Fruit fly (Drosophila melanogaster) whole organism, embryonic: ENCODE measurements around the gene Hsp70Ba.
A peak's percentile ranks its signal among the peaks of the same experiment; 100 is the strongest.

ENCODE experiments used
- Asciz ChIP-seq: fragments of 200-800 bp; sonication (Bioruptor generic); optimal IDR thresholded peaks from 2 replicates; lab custom pipeline; 2017; ENCODE audit warnings: missing biosample characterization, mild to moderate bottlenecking, missing genetic modification characterization, missing genetic modification reagents
- B-H1 ChIP-seq: fragments of 200-800 bp; sonication (Bioruptor generic); IDR thresholded peaks from 3 replicates; pipeline ENCODE4 v1.3.6; 2022; ENCODE audit warnings: missing biosample characterization, missing genetic modification characterization
- BEAF-32 ChIP-seq: fragments of 200-800 bp; sonication (Bioruptor generic); optimal IDR thresholded peaks from 3 replicates; lab custom pipeline; 2017; ENCODE audit warnings: missing biosample characterization, missing genetic modification characterization, mild to moderate bottlenecking, moderate library complexity, missing genetic modification reagents
- CG10267 ChIP-seq: fragments of 200-800 bp; sonication (Bioruptor generic); optimal IDR thresholded peaks from 2 replicates; lab custom pipeline; 2018; ENCODE audit warnings: missing biosample characterization, mild to moderate bottlenecking, missing genetic modification characterization, moderate library complexity
- CG12659 ChIP-seq: fragments of 200-800 bp; sonication (Bioruptor generic); optimal IDR thresholded peaks from 3 replicates; lab custom pipeline; 2017; ENCODE audit warnings: mild to moderate bottlenecking, missing biosample characterization, missing genetic modification reagents, missing genetic modification characterization
- CG13775 ChIP-seq: fragments of 200-800 bp; sonication (Bioruptor generic); optimal IDR thresholded peaks from 3 replicates; lab custom pipeline; 2017; ENCODE audit warnings: missing biosample characterization, mild to moderate bottlenecking, missing genetic modification characterization
- CG14710 ChIP-seq: fragments of 200-800 bp; sonication (Bioruptor generic); optimal IDR thresholded peaks from 3 replicates; lab custom pipeline; 2019; ENCODE audit warnings: missing biosample characterization, mild to moderate bottlenecking, missing genetic modification characterization, moderate library complexity
- CG1603 ChIP-seq: fragments of 200-800 bp; sonication (Bioruptor generic); optimal IDR thresholded peaks from 2 replicates; lab custom pipeline; 2019; ENCODE audit warnings: missing biosample characterization, mild to moderate bottlenecking, missing genetic modification characterization, moderate library complexity
- CG17361 ChIP-seq: fragments of 200-800 bp; sonication (Bioruptor generic); IDR thresholded peaks from 3 replicates; pipeline ENCODE4 v1.3.6; 2022; ENCODE audit warnings: missing biosample characterization, missing genetic modification characterization
- CG17568 ChIP-seq: fragments of 200-800 bp; sonication (Bioruptor generic); optimal IDR thresholded peaks from 2 replicates; lab custom pipeline; 2018; ENCODE audit warnings: missing biosample characterization, mild to moderate bottlenecking, missing genetic modification characterization, moderate library complexity
- CG1832 ChIP-seq: fragments of 200-800 bp; sonication (Bioruptor generic); optimal IDR thresholded peaks from 2 replicates; lab custom pipeline; 2017; ENCODE audit warnings: missing biosample characterization, mild to moderate bottlenecking, missing genetic modification characterization, inconsistent platforms
- CG2120 ChIP-seq: fragments of 200-800 bp; sonication (Bioruptor generic); optimal IDR thresholded peaks from 3 replicates; lab custom pipeline; 2016; ENCODE audit warnings: missing biosample characterization, missing genetic modification characterization
- CG32772 ChIP-seq: fragments of 200-800 bp; sonication (Bioruptor generic); IDR thresholded peaks from 2 replicates; pipeline ENCODE4 v1.3.6; 2022; ENCODE audit warnings: missing biosample characterization, missing genetic modification characterization
- CG4328 ChIP-seq: fragments of 200-800 bp; sonication (Bioruptor generic); optimal IDR thresholded peaks from 3 replicates; lab custom pipeline; 2017; ENCODE audit warnings: missing biosample characterization, missing genetic modification reagents, missing genetic modification characterization
- CG4617 ChIP-seq: fragments of 200-800 bp; sonication (Bioruptor generic); optimal IDR thresholded peaks from 3 replicates; lab custom pipeline; 2016; ENCODE audit warnings: missing biosample characterization, missing genetic modification characterization, borderline replicate concordance
- CG6254 ChIP-seq: fragments of 200-800 bp; sonication (Bioruptor generic); optimal IDR thresholded peaks from 3 replicates; lab custom pipeline; 2017; ENCODE audit warnings: mild to moderate bottlenecking, missing biosample characterization, missing genetic modification reagents, missing genetic modification characterization
- CG8290 ChIP-seq, 3 experiments: fragments of 200-800 bp; sonication (Bioruptor generic); optimal IDR thresholded peaks; 2 replicates each; lab custom pipeline; 2016 to 2019; ENCODE audit warnings: missing biosample characterization in 3 of 3, missing genetic modification characterization in 3 of 3, mild to moderate bottlenecking in 2 of 3, moderate library complexity in 1 of 3
- CG9437 ChIP-seq: fragments of 200-800 bp; sonication (Bioruptor generic); optimal IDR thresholded peaks from 2 replicates; lab custom pipeline; 2018; ENCODE audit warnings: missing biosample characterization, mild to moderate bottlenecking, missing genetic modification characterization
- CG9932 ChIP-seq: fragments of 200-800 bp; sonication (Bioruptor generic); IDR thresholded peaks from 2 replicates; pipeline ENCODE4 v1.3.6; 2022; ENCODE audit warnings: missing biosample characterization, missing genetic modification characterization
- CTCF ChIP-seq: fragments of 200-800 bp; sonication (Bioruptor generic); optimal IDR thresholded peaks from 2 replicates; lab custom pipeline; 2017; ENCODE audit warnings: missing biosample characterization, mild to moderate bottlenecking, missing genetic modification characterization, moderate library complexity
- CoRest ChIP-seq: fragments of 200-800 bp; sonication (Bioruptor generic); optimal IDR thresholded peaks from 3 replicates; lab custom pipeline; 2018; ENCODE audit warnings: missing biosample characterization, mild to moderate bottlenecking, missing genetic modification characterization, moderate library complexity
- Dll ChIP-seq: fragments of 200-800 bp; sonication (Bioruptor generic); IDR thresholded peaks from 4 replicates; pipeline ENCODE4 v1.3.6; 2022; ENCODE audit warnings: missing biosample characterization, missing genetic modification characterization; ENCODE audit not compliant: partially characterized antibody
- E2f2 ChIP-seq: fragments of 200-800 bp; sonication (Bioruptor generic); IDR thresholded peaks from 2 replicates; pipeline ENCODE4 v1.3.6; 2022; ENCODE audit warnings: missing biosample characterization, missing genetic modification characterization
- Fer3 ChIP-seq: fragments of 200-800 bp; sonication (Bioruptor generic); optimal IDR thresholded peaks from 2 replicates; lab custom pipeline; 2018; ENCODE audit warnings: missing biosample characterization, mild to moderate bottlenecking, missing genetic modification characterization, moderate library complexity
- Hr78 ChIP-seq, 2 experiments: fragments of 200-800 bp in 1 of 2; fragments of >200 bp in 1 of 2; sonication (Bioruptor generic) in 1 of 2; optimal IDR thresholded peaks; 2 replicates each; lab custom pipeline; 2017 to 2019; ENCODE audit warnings: missing biosample characterization in 2 of 2, missing genetic modification characterization in 2 of 2, mild to moderate bottlenecking in 1 of 2, moderate library complexity in 1 of 2
- MBD-R2 ChIP-seq: fragments of 200-800 bp; sonication (Bioruptor generic); IDR thresholded peaks from 2 replicates; pipeline ENCODE4 v1.3.6; 2022; ENCODE audit warnings: missing biosample characterization, missing genetic modification characterization
- MESR4 ChIP-seq: fragments of 200-800 bp; sonication (Bioruptor generic); optimal IDR thresholded peaks from 2 replicates; lab custom pipeline; 2018; ENCODE audit warnings: missing biosample characterization, mild to moderate bottlenecking, missing genetic modification characterization, moderate library complexity
- MTF-1 ChIP-seq: fragments of 200-800 bp; sonication (Bioruptor generic); optimal IDR thresholded peaks from 2 replicates; lab custom pipeline; 2018; ENCODE audit warnings: missing biosample characterization, mild to moderate bottlenecking, missing genetic modification characterization, borderline replicate concordance
- Mrtf ChIP-seq: fragments of 200-800 bp; sonication (Bioruptor generic); IDR thresholded peaks from 3 replicates; pipeline ENCODE4 v1.3.6; 2022; ENCODE audit warnings: missing biosample characterization, missing genetic modification characterization
- NfI ChIP-seq: fragments of 200-800 bp; sonication (Bioruptor generic); optimal IDR thresholded peaks from 3 replicates; lab custom pipeline; 2018; ENCODE audit warnings: missing biosample characterization, mild to moderate bottlenecking, missing genetic modification characterization, moderate library complexity
- Ravus ChIP-seq: fragments of 200-800 bp; sonication (Bioruptor generic); IDR thresholded peaks from 2 replicates; pipeline ENCODE4 v1.3.6; 2022; ENCODE audit warnings: missing biosample characterization, missing genetic modification characterization
- Stat92E ChIP-seq, 3 experiments: fragments of >200 bp in 2 of 3; fragments of 200-800 bp in 1 of 3; sonication (Bioruptor generic) in 1 of 3; optimal IDR thresholded peaks; 2 replicates each; lab custom pipeline; 2017 to 2019; ENCODE audit warnings: missing biosample characterization in 3 of 3, missing genetic modification characterization in 3 of 3, mild to moderate bottlenecking in 1 of 3, moderate library complexity in 1 of 3
- ash1 ChIP-seq: fragments of 200-800 bp; sonication (Bioruptor generic); optimal IDR thresholded peaks from 2 replicates; lab custom pipeline; 2018; ENCODE audit warnings: missing biosample characterization, mild to moderate bottlenecking, missing genetic modification characterization
- bab2 ChIP-seq: fragments of 200-800 bp; sonication (Bioruptor generic); optimal IDR thresholded peaks from 2 replicates; lab custom pipeline; 2016; ENCODE audit warnings: missing biosample characterization, missing genetic modification characterization
- cas ChIP-seq: fragments of 200-800 bp; sonication (Bioruptor generic); IDR thresholded peaks from 2 replicates; pipeline ENCODE4 v1.3.6; 2022; ENCODE audit warnings: missing biosample characterization, missing genetic modification characterization
- ci ChIP-seq: fragments of 200-800 bp; sonication (Bioruptor generic); IDR thresholded peaks from 3 replicates; pipeline ENCODE4 v1.3.6; 2022; ENCODE audit warnings: missing biosample characterization, missing genetic modification characterization
- dmrt11E ChIP-seq: fragments of 200-800 bp; sonication (Bioruptor generic); optimal IDR thresholded peaks from 3 replicates; lab custom pipeline; 2018; ENCODE audit warnings: missing biosample characterization, mild to moderate bottlenecking, missing genetic modification characterization, moderate library complexity
- dysf ChIP-seq: fragments of 200-800 bp; sonication (Bioruptor generic); IDR thresholded peaks from 3 replicates; pipeline ENCODE4 v1.3.6; 2022; ENCODE audit warnings: missing biosample characterization, missing genetic modification characterization
- grn ChIP-seq: fragments of 200-800 bp; sonication (Bioruptor generic); optimal IDR thresholded peaks from 3 replicates; lab custom pipeline; 2017; ENCODE audit warnings: missing biosample characterization, missing genetic modification characterization
- ham ChIP-seq: fragments of 200-800 bp; sonication (Bioruptor generic); IDR thresholded peaks from 2 replicates; pipeline ENCODE4 v1.3.6; 2022; ENCODE audit warnings: missing biosample characterization, missing genetic modification characterization
- lmd ChIP-seq: fragments of 200-800 bp; sonication (Bioruptor generic); IDR thresholded peaks from 2 replicates; pipeline ENCODE4 v1.3.6; 2022; ENCODE audit warnings: missing biosample characterization, missing genetic modification characterization
- nmo ChIP-seq: fragments of 200-800 bp; sonication (Bioruptor generic); optimal IDR thresholded peaks from 2 replicates; lab custom pipeline; 2018; ENCODE audit warnings: missing biosample characterization, mild to moderate bottlenecking, missing genetic modification characterization, moderate library complexity
- pb ChIP-seq: fragments of 200-800 bp; sonication (Bioruptor generic); optimal IDR thresholded peaks from 3 replicates; lab custom pipeline; 2016; ENCODE audit warnings: missing biosample characterization, missing genetic modification characterization
- phol ChIP-seq: fragments of 200-800 bp; sonication (Bioruptor generic); optimal IDR thresholded peaks from 3 replicates; lab custom pipeline; 2018; ENCODE audit warnings: missing biosample characterization, mild to moderate bottlenecking, missing genetic modification characterization, moderate library complexity
- pum ChIP-seq: fragments of 200-800 bp; sonication (Bioruptor generic); optimal IDR thresholded peaks from 2 replicates; lab custom pipeline; 2016; ENCODE audit warnings: missing biosample characterization, missing genetic modification characterization
- run ChIP-seq: fragments of 200-800 bp; sonication (Bioruptor generic); optimal IDR thresholded peaks from 3 replicates; lab custom pipeline; 2018; ENCODE audit warnings: missing biosample characterization, mild to moderate bottlenecking, missing genetic modification characterization
- ssp ChIP-seq: fragments of 200-800 bp; sonication (Bioruptor generic); IDR thresholded peaks from 2 replicates; pipeline ENCODE4 v1.3.6; 2022; ENCODE audit warnings: missing biosample characterization, missing genetic modification characterization
- sug ChIP-seq: fragments of 200-800 bp; optimal IDR thresholded peaks from 2 replicates; lab custom pipeline; 2019; ENCODE audit warnings: missing biosample characterization, mild to moderate bottlenecking, missing genetic modification characterization, moderate library complexity
- trem ChIP-seq: fragments of 200-800 bp; optimal IDR thresholded peaks from 3 replicates; lab custom pipeline; 2019; ENCODE audit warnings: missing biosample characterization, mild to moderate bottlenecking, missing genetic modification characterization, moderate library complexity

Hsp70Ba gene

dm6 chr3R:12431030-12431489, 36.5 kb downstream of the Hsp70Ba start, which contains the start of gene Prosalpha2 (continued):
- peak; percentile 9 for TF ChIP-seq CG8290 (GFP tag; optimal IDR thresholded peaks at IDR 0.05; lab: Kevin White, UChicago)
- TF ChIP-seq CG8290 (tag; optimal IDR thresholded peaks at IDR 0.05; lab: Kevin White, UChicago) = no peak
- no peak for TF ChIP-seq ci (GFP tag; lab: Robert Waterston, UW)
- TF ChIP-seq MTF-1 (GFP tag; lab: Kevin White, UChicago) = no peak
- TF ChIP-seq CG6254 (GFP tag; lab: Kevin White, UChicago) = no peak
- peak; percentile 74 for TF ChIP-seq CoRest (tag; lab: Kevin White, UChicago)
- TF ChIP-seq pum (GFP tag; lab: Kevin White, UChicago) = no peak
- TF ChIP-seq trem (tag; lab: Kevin White, UChicago) = peak; percentile 80
- TF ChIP-seq MESR4 (GFP tag; lab: Kevin White, UChicago) = peak; percentile 66
- peak; percentile 80 for TF ChIP-seq CG14710 (tag; lab: Kevin White, UChicago)
- TF ChIP-seq dmrt11E (tag; lab: Kevin White, UChicago) = no peak
- no peak for TF ChIP-seq bab2
- no peak for TF ChIP-seq pb (GFP tag; lab: Kevin White, UChicago)
- no peak for TF ChIP-seq grn (GFP tag; lab: Kevin White, UChicago)
- TF ChIP-seq ham = no peak
- TF ChIP-seq run = no peak
- 0 out of 4 replicates have a peak, but pooled peaks have one; percentile 29 for TF ChIP-seq Dll (GFP tag; lab: Robert Waterston, UW)
- TF ChIP-seq B-H1 (GFP tag; lab: Robert Waterston, UW) = no peak
- TF ChIP-seq CG9932 = no peak
- TF ChIP-seq Ravus (GFP tag; lab: Robert Waterston, UW) = no peak
- TF ChIP-seq CG9437 = no peak
- TF ChIP-seq MBD-R2 = peak; percentile 82
- no peak for TF ChIP-seq CG17568 (GFP tag; lab: Kevin White, UChicago)
- no peak for TF ChIP-seq Stat92E (GFP tag; optimal IDR thresholded peaks at IDR 0.05; lab: Kevin White, UChicago)
- TF ChIP-seq nmo (GFP tag; lab: Kevin White, UChicago) = peak; percentile 42
- 0 out of 3 replicates have a peak, but pooled peaks have one; percentile 27 for TF ChIP-seq CG17361
- TF ChIP-seq E2f2 = peak; percentile 68
- TF ChIP-seq cas (GFP tag; lab: Robert Waterston, UW) = no peak
- peak; percentile 68 for TF ChIP-seq CG12659 (GFP tag; lab: Kevin White, UChicago)
- TF ChIP-seq CG32772 (GFP tag; lab: Robert Waterston, UW) = no peak
- TF ChIP-seq CG4328 (GFP tag; lab: Kevin White, UChicago) = no peak
- peak; percentile 32; the same call in 1 of the 3 replicates for TF ChIP-seq dysf
- no peak for TF ChIP-seq ash1 (GFP tag; lab: Kevin White, UChicago)
- peak; percentile 1 for TF ChIP-seq Fer3
- no peak for TF ChIP-seq CG1832 (GFP tag; lab: Kevin White, UChicago)
- TF ChIP-seq BEAF-32 (GFP tag; lab: Kevin White, UChicago) = peak; percentile 34
- TF ChIP-seq CTCF = peak; percentile 9
- TF ChIP-seq ssp = peak; percentile 38
- peak; percentile 46 for TF ChIP-seq phol (tag; lab: Kevin White, UChicago)
- TF ChIP-seq sug (tag; lab: Kevin White, UChicago) = peak; percentile 40
- TF ChIP-seq NfI (GFP tag; lab: Kevin White, UChicago) = peak; percentile 43
- TF ChIP-seq Hr78 (GFP tag; optimal IDR thresholded peaks at IDR 0.05; lab: Kevin White, UChicago) = no peak
- TF ChIP-seq CG2120 (GFP tag; lab: Kevin White, UChicago) = peak; percentile 52
- TF ChIP-seq Asciz (GFP tag; lab: Kevin White, UChicago) = no peak
- TF ChIP-seq CG4617 = peak; percentile 57
- TF ChIP-seq CG13775 (GFP tag; lab: Kevin White, UChicago) = peak; percentile 5
- peak; percentile 55 for TF ChIP-seq CG1603 (tag; lab: Kevin White, UChicago)
- TF ChIP-seq lmd (GFP tag; lab: Robert Waterston, UW) = peak; percentile 15; the same call in 1 of the 2 replicates
- peak; percentile 45 for TF ChIP-seq CG10267 (tag; lab: Kevin White, UChicago)
- TF ChIP-seq Mrtf (GFP tag; lab: Robert Waterston, UW) = no peak
